Worm (Caenorhabditis elegans) whole organism, late embryonic: ENCODE measurements around the gene W09G12.6.

Source experiments
- K09A11.1 ChIP-seq: sonication (generic microtip); optimal IDR thresholded peaks from 2 replicates; lab custom pipeline; 2017; ENCODE audit warnings: antibody characterized with exemption, mild to moderate bottlenecking, missing genetic modification characterization, missing compliant biosample characterization; ENCODE audit not compliant: insufficient read depth
- ama-1 ChIP-seq: fragments of 150-350 bp; optimal IDR thresholded peaks from 2 replicates; lab custom pipeline; 2014
- ceh-14 ChIP-seq: sonication (generic microtip); optimal IDR thresholded peaks from 2 replicates; lab custom pipeline; 2016; ENCODE audit warnings: missing genotype, missing genetic modification characterization, missing compliant biosample characterization
- ceh-18 ChIP-seq: sonication (generic microtip); optimal IDR thresholded peaks from 2 replicates; lab custom pipeline; 2016; ENCODE audit warnings: missing genetic modification characterization, missing compliant biosample characterization
- ceh-19 ChIP-seq: fragments of 200-800 bp; sonication (Bioruptor generic); optimal IDR thresholded peaks from 2 replicates; lab custom pipeline; 2018; ENCODE audit warnings: mild to moderate bottlenecking, missing genetic modification characterization, missing compliant biosample characterization
- ceh-2 ChIP-seq: sonication (generic microtip); optimal IDR thresholded peaks from 2 replicates; lab custom pipeline; 2016; ENCODE audit warnings: missing genotype, missing genetic modification characterization, missing compliant biosample characterization
- ceh-22 ChIP-seq: sonication (generic microtip); optimal IDR thresholded peaks from 2 replicates; lab custom pipeline; 2017; ENCODE audit warnings: missing biosample characterization, missing genetic modification characterization
- ceh-24 ChIP-seq: sonication (generic microtip); optimal IDR thresholded peaks from 2 replicates; lab custom pipeline; 2016; ENCODE audit warnings: mild to moderate bottlenecking, missing genetic modification characterization, missing compliant biosample characterization
- ceh-31 ChIP-seq: sonication (generic microtip); optimal IDR thresholded peaks from 2 replicates; lab custom pipeline; 2016; ENCODE audit warnings: missing genetic modification characterization, missing compliant biosample characterization
- ceh-48 ChIP-seq: sonication (generic microtip); optimal IDR thresholded peaks from 2 replicates; lab custom pipeline; 2016; ENCODE audit warnings: missing genetic modification characterization, inconsistent platforms, missing compliant biosample characterization
- ceh-9 ChIP-seq: sonication (generic microtip); optimal IDR thresholded peaks from 2 replicates; lab custom pipeline; 2016; ENCODE audit warnings: mild to moderate bottlenecking, missing genetic modification characterization, inconsistent platforms, missing compliant biosample characterization
- che-1 ChIP-seq: sonication (generic microtip); optimal IDR thresholded peaks from 2 replicates; lab custom pipeline; 2016; ENCODE audit warnings: mild to moderate bottlenecking, missing genetic modification characterization, missing compliant biosample characterization
- dmd-4 ChIP-seq: sonication (generic microtip); optimal IDR thresholded peaks from 2 replicates; lab custom pipeline; 2016; ENCODE audit warnings: borderline replicate concordance, missing genetic modification characterization, missing compliant biosample characterization
- dve-1 ChIP-seq: sonication (generic microtip); optimal IDR thresholded peaks from 2 replicates; lab custom pipeline; 2017; ENCODE audit warnings: antibody characterized with exemption, mild to moderate bottlenecking, missing genetic modification characterization, missing compliant biosample characterization
- elt-2 ChIP-seq: sonication (generic microtip); optimal IDR thresholded peaks from 2 replicates; lab custom pipeline; 2016; ENCODE audit warnings: missing genetic modification reagents, missing genetic modification characterization, missing compliant biosample characterization
- elt-4 ChIP-seq: sonication (generic microtip); optimal IDR thresholded peaks from 2 replicates; lab custom pipeline; 2016; ENCODE audit warnings: missing genetic modification characterization, missing compliant biosample characterization
- eyg-1 ChIP-seq: sonication (generic microtip); optimal IDR thresholded peaks from 2 replicates; lab custom pipeline; 2016; ENCODE audit warnings: missing genotype, missing genetic modification characterization, missing compliant biosample characterization
- fax-1 ChIP-seq: sonication (generic microtip); optimal IDR thresholded peaks from 2 replicates; lab custom pipeline; 2016; ENCODE audit warnings: missing genotype, missing genetic modification characterization, missing compliant biosample characterization
- fkh-6 ChIP-seq: sonication (generic microtip); optimal IDR thresholded peaks from 2 replicates; lab custom pipeline; 2016; ENCODE audit warnings: missing genetic modification characterization, missing compliant biosample characterization
- gmeb-2 ChIP-seq: sonication (generic microtip); optimal IDR thresholded peaks from 2 replicates; lab custom pipeline; 2016; ENCODE audit warnings: missing genetic modification characterization, inconsistent platforms, missing compliant biosample characterization
- hlh-13 ChIP-seq: fragments of 200-800 bp; sonication (Bioruptor generic); optimal IDR thresholded peaks from 2 replicates; lab custom pipeline; 2018; ENCODE audit warnings: mild to moderate bottlenecking, missing genetic modification characterization, missing compliant biosample characterization
- lim-6 ChIP-seq: sonication (generic microtip); optimal IDR thresholded peaks from 2 replicates; lab custom pipeline; 2016; ENCODE audit warnings: missing genetic modification characterization, missing compliant biosample characterization
- lin-11 ChIP-seq: fragments of 200-800 bp; sonication (Bioruptor generic); optimal IDR thresholded peaks from 2 replicates; lab custom pipeline; 2018; ENCODE audit warnings: mild to moderate bottlenecking, missing genetic modification characterization, missing compliant biosample characterization
- mec-3 ChIP-seq: sonication (generic microtip); optimal IDR thresholded peaks from 2 replicates; lab custom pipeline; 2016; ENCODE audit warnings: borderline replicate concordance, missing genetic modification characterization, missing compliant biosample characterization
- nfya-1 ChIP-seq: sonication (generic microtip); optimal IDR thresholded peaks from 2 replicates; lab custom pipeline; 2017; ENCODE audit warnings: missing genetic modification characterization, mild to moderate bottlenecking, missing compliant biosample characterization, antibody characterized with exemption, moderate library complexity
- nhr-11 ChIP-seq: fragments of 150-350 bp; optimal IDR thresholded peaks from 2 replicates; lab custom pipeline; 2014; ENCODE audit warnings: missing biosample characterization, missing genetic modification characterization
- npax-4 ChIP-seq: sonication (generic microtip); optimal IDR thresholded peaks from 2 replicates; lab custom pipeline; 2016; ENCODE audit warnings: missing genetic modification characterization, missing compliant biosample characterization
- odd-2 ChIP-seq: sonication (generic microtip); optimal IDR thresholded peaks from 2 replicates; lab custom pipeline; 2017; ENCODE audit warnings: antibody characterized with exemption, mild to moderate bottlenecking, missing genetic modification characterization, missing compliant biosample characterization
- pag-3 ChIP-seq: sonication (generic microtip); optimal IDR thresholded peaks from 2 replicates; lab custom pipeline; 2016; ENCODE audit warnings: missing compliant biosample characterization, missing genetic modification characterization, borderline replicate concordance
- pax-1 ChIP-seq: fragments of 150-350 bp; optimal IDR thresholded peaks from 2 replicates; lab custom pipeline; 2014; ENCODE audit warnings: missing biosample characterization, missing genetic modification characterization
- pha-2 ChIP-seq: sonication (generic microtip); optimal IDR thresholded peaks from 2 replicates; lab custom pipeline; 2017; ENCODE audit warnings: mild to moderate bottlenecking, missing genetic modification characterization, missing compliant biosample characterization
- pqm-1 ChIP-seq: sonication (generic microtip); optimal IDR thresholded peaks from 2 replicates; lab custom pipeline; 2016; ENCODE audit warnings: missing genetic modification characterization, missing compliant biosample characterization
- pros-1 ChIP-seq: fragments of 150-350 bp; optimal IDR thresholded peaks from 2 replicates; lab custom pipeline; 2014; ENCODE audit warnings: missing biosample characterization, missing genetic modification reagents, missing genetic modification characterization
- ref-2 ChIP-seq: sonication (generic microtip); optimal IDR thresholded peaks from 2 replicates; lab custom pipeline; 2016; ENCODE audit warnings: missing genetic modification characterization, missing compliant biosample characterization
- sdc-2 ChIP-seq: sonication (generic microtip); optimal IDR thresholded peaks from 2 replicates; lab custom pipeline; 2016; ENCODE audit warnings: missing genotype, missing genetic modification characterization, missing compliant biosample characterization
- sox-2 ChIP-seq: fragments of 200-800 bp; sonication (Bioruptor generic); IDR thresholded peaks from 2 replicates; pipeline ENCODE4 v1.3.6; 2022; ENCODE audit warnings: missing genetic modification reagents, missing genetic modification characterization, missing compliant biosample characterization
- tbx-2 ChIP-seq: sonication (generic microtip); optimal IDR thresholded peaks from 2 replicates; lab custom pipeline; 2016; ENCODE audit warnings: missing genetic modification characterization, missing compliant biosample characterization
- ttx-3 ChIP-seq: sonication (generic microtip); optimal IDR thresholded peaks from 2 replicates; lab custom pipeline; 2016; ENCODE audit warnings: missing genetic modification reagents, missing genetic modification characterization, missing compliant biosample characterization
- unc-42 ChIP-seq: sonication (generic microtip); optimal IDR thresholded peaks from 2 replicates; lab custom pipeline; 2016; ENCODE audit warnings: missing genotype, missing genetic modification characterization, missing compliant biosample characterization
- unc-86 ChIP-seq: sonication (generic microtip); optimal IDR thresholded peaks from 2 replicates; lab custom pipeline; 2016; ENCODE audit warnings: missing genetic modification characterization, missing compliant biosample characterization
- ztf-16 ChIP-seq: sonication (generic microtip); optimal IDR thresholded peaks from 2 replicates; lab custom pipeline; 2017; ENCODE audit warnings: missing genetic modification characterization, missing compliant biosample characterization

W09G12.6 gene

ce11 chrIV:1199501-1199900 lies 32.2 kb upstream of the W09G12.6 start:
- no peak for TF ChIP-seq ceh-14 (tag; lab: Kevin White, UChicago)
- TF ChIP-seq fkh-6 (tag; lab: Kevin White, UChicago), result no peak
- no peak for TF ChIP-seq lim-6
- TF ChIP-seq npax-4 (tag; lab: Kevin White, UChicago), result no peak
- TF ChIP-seq unc-86 (tag; lab: Kevin White, UChicago), result no peak
- no peak for TF ChIP-seq K09A11.1 (tag; lab: Kevin White, UChicago)
- no peak for TF ChIP-seq ceh-48 (tag; lab: Kevin White, UChicago)
- no peak for TF ChIP-seq ceh-31 (tag; lab: Kevin White, UChicago)
- TF ChIP-seq pax-1 (tag; lab: Kevin White, UChicago), result no peak
- TF ChIP-seq ceh-2 (tag; lab: Kevin White, UChicago), result no peak
- no peak for TF ChIP-seq che-1 (tag; lab: Kevin White, UChicago)

ce11 chrIV:1204870-1205269 lies 26.8 kb upstream of the W09G12.6 start, which contains the start of gene dsl-2:
Gene dsl-2, minus strand, starts transcription at chrIV:1204970.
- TF ChIP-seq hlh-13 (no peak), pha-2 (no peak), ceh-9 (tag; lab: Kevin White, UChicago) (no peak), nfya-1 (no peak), mec-3 (tag; lab: Kevin White, UChicago) (no peak), nhr-11 (tag; lab: Kevin White, UChicago) (no peak), gmeb-2 (tag; lab: Kevin White, UChicago) (no peak), pros-1 (tag; lab: Kevin White, UChicago) (no peak), eyg-1 (tag; lab: Kevin White, UChicago) (no peak), pqm-1 (tag; lab: Kevin White, UChicago) (no peak), sox-2 (GFP tag; lab: Robert Waterston, UW) (no peak), dve-1 (tag; lab: Kevin White, UChicago) (no peak)

DNA sequence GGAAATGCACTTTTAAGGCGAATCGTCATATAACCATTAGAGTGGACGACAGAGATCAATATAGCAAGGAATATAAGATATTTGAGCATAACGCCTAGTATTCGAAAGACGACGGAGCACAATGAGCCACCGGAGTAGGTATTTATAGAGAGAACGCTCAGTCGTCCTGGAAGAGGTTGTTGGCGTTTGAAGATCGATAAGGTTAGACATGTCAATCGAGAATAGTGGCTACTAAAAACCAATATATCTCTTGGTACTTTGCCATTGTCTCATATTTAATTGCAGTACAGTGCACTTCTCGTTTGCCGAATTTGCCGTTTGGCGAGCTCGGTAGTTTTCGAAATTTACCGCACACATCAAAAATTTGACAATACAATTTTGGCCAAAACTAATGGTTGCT lies 23.7 kb upstream of the W09G12.6 start, which contains the start of gene dsl-1:
dsl-1 (minus strand) TSS at position 101 of the 400 bp plus-strand sequence.
- no peak for TF ChIP-seq sox-2 (GFP tag; lab: Robert Waterston, UW)
- TF ChIP-seq ceh-48 (tag; lab: Kevin White, UChicago), result no peak
- no peak for TF ChIP-seq pros-1 (tag; lab: Kevin White, UChicago)
- no peak for TF ChIP-seq ttx-3
- no peak for TF ChIP-seq ztf-16 (tag; lab: Kevin White, UChicago)
- TF ChIP-seq tbx-2 (tag; lab: Kevin White, UChicago), result no peak
- no peak for TF ChIP-seq unc-42
- no peak for TF ChIP-seq odd-2 (tag; lab: Kevin White, UChicago)
- no peak for TF ChIP-seq dmd-4 (tag; lab: Kevin White, UChicago)
- TF ChIP-seq elt-2 (tag; lab: Kevin White, UChicago), result no peak
- TF ChIP-seq ceh-18 (tag; lab: Kevin White, UChicago), result no peak
- TF ChIP-seq ref-2 (tag; lab: Kevin White, UChicago), result no peak
- no peak for TF ChIP-seq unc-86 (tag; lab: Kevin White, UChicago)
- TF ChIP-seq pag-3 (tag; lab: Kevin White, UChicago), result no peak
- TF ChIP-seq lin-11, result no peak
- TF ChIP-seq hlh-13, result no peak
- no peak for TF ChIP-seq elt-4 (tag; lab: Kevin White, UChicago)
- TF ChIP-seq ceh-19 (GFP tag; lab: Kevin White, UChicago), result no peak
- TF ChIP-seq fax-1, result no peak
- no peak for TF ChIP-seq che-1 (tag; lab: Kevin White, UChicago)

DNA sequence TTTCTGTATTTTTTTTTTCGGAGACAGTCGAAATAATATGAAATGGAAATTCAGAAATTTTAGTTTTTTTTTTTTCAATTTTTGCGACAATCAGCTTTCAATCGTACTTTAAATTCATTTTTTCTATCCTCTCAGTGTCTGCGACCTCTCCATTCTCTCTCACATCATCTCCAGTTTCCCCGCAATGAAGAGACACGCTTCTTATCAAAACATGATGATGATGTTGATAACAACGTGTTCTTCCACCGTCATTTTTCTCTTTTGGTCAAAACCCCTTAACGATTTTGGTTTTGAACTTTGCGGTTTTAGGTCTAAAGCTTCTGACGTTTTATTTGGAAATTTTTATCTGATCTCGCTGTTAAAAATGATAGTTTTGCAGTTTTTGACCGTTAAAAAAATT lies 22.4 kb upstream of the W09G12.6 start:
- TF ChIP-seq hlh-13 (no peak), ama-1 (no peak), ceh-22 (tag; lab: Kevin White, UChicago) (no peak), sdc-2 (tag; lab: Kevin White, UChicago) (no peak), fax-1 (no peak), ceh-24 (tag; lab: Kevin White, UChicago) (no peak), che-1 (tag; lab: Kevin White, UChicago) (no peak), unc-42 (no peak)
